Worm (Caenorhabditis elegans): ENCODE data around the gene col-185.

DNA sequence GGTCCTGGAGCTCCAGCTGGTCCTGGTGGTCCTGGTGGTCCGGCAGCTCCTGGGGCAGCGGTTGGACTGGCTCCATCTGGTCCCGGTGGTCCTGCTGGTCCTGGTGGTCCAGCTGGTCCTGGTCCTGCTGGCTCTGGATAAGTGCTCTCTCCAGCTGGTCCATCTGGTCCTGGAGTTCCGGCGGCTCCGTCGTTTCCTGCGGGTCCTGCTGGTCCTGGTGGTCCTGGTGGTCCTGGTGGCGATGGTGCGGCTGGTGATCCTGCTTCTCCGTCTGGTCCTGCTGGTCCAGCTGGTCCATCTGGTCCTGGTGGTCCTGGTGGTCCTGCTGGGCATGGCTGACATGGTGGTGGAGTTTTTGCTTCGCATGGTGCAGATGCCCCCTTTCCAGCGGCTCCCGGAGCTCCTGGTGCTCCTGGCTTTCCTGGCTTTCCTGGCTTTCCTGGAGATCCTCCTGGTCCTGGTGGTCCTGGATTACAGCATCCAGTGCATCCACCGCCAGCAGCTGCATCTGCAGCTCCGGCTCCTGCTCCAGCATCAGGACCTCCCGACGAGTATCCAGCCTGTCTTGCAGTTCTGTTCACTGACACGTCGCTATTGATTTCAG lies 561 bp downstream of the col-185 start:
- TF ChIP-seq W03F9.2 (tag; optimal IDR thresholded peaks at IDR 0.05) (no peak), him-1 (tag; optimal IDR thresholded peaks at IDR 0.05) (no peak)
